Worm (Caenorhabditis elegans) whole organism, L2 larva: ENCODE measurements around the gene daf-41.

Source experiments
- C34F6.9 ChIP-seq: fragments of 150-350 bp; optimal IDR thresholded peaks from 2 replicates; lab custom pipeline; 2014; ENCODE audit warnings: missing biosample characterization, missing genetic modification characterization
- F13H6.1 ChIP-seq: sonication (generic microtip); optimal IDR thresholded peaks from 2 replicates; lab custom pipeline; 2016; ENCODE audit warnings: missing genetic modification characterization, missing compliant biosample characterization
- Y55F3AM.14 ChIP-seq: fragments of 200-800 bp; sonication (Bioruptor generic); optimal IDR thresholded peaks from 2 replicates; lab custom pipeline; 2018; ENCODE audit warnings: mild to moderate bottlenecking, missing genetic modification characterization, missing compliant biosample characterization
- ZK546.5 ChIP-seq: sonication (generic microtip); optimal IDR thresholded peaks from 2 replicates; lab custom pipeline; 2017; ENCODE audit warnings: missing biosample characterization, missing genetic modification characterization
- alr-1 ChIP-seq: fragments of 150-350 bp; optimal IDR thresholded peaks from 2 replicates; lab custom pipeline; 2014; ENCODE audit warnings: missing biosample characterization, missing genetic modification characterization
- blmp-1 ChIP-seq: sonication (generic microtip); optimal IDR thresholded peaks from 2 replicates; lab custom pipeline; 2017; ENCODE audit warnings: missing genetic modification characterization, mild to moderate bottlenecking, missing compliant biosample characterization, antibody characterized with exemption, moderate library complexity; ENCODE audit not compliant: insufficient read depth
- crh-2 ChIP-seq: sonication (generic microtip); optimal IDR thresholded peaks from 2 replicates; lab custom pipeline; 2017; ENCODE audit warnings: missing biosample characterization, missing genetic modification characterization
- dmd-4 ChIP-seq: sonication (generic microtip); optimal IDR thresholded peaks from 2 replicates; lab custom pipeline; 2017; ENCODE audit warnings: missing biosample characterization, missing genetic modification characterization
- elt-1 ChIP-seq: fragments of 150-350 bp; optimal IDR thresholded peaks from 2 replicates; lab custom pipeline; 2014; ENCODE audit warnings: missing biosample characterization, missing genetic modification characterization
- elt-3 ChIP-seq: sonication (generic microtip); optimal IDR thresholded peaks from 2 replicates; lab custom pipeline; 2017; ENCODE audit warnings: missing biosample characterization, missing genetic modification characterization
- fos-1 ChIP-seq: fragments of 150-350 bp; optimal IDR thresholded peaks from 2 replicates; lab custom pipeline; 2014; ENCODE audit warnings: missing biosample characterization, missing genetic modification characterization
- gmeb-1 ChIP-seq: fragments of 150-350 bp; optimal IDR thresholded peaks from 2 replicates; lab custom pipeline; 2014; ENCODE audit warnings: missing biosample characterization, missing genetic modification characterization
- lin-13 ChIP-seq: fragments of 150-350 bp; optimal IDR thresholded peaks from 2 replicates; lab custom pipeline; 2014; ENCODE audit warnings: missing biosample characterization, missing genetic modification reagents, missing genetic modification characterization
- lin-39 ChIP-seq: fragments of 150-350 bp; optimal IDR thresholded peaks from 2 replicates; lab custom pipeline; 2014; ENCODE audit warnings: missing biosample characterization, missing genetic modification reagents, missing genetic modification characterization
- lsy-2 ChIP-seq, 2 experiments: fragments of 150-350 bp in 1 of 2; sonication (generic microtip) in 1 of 2; optimal IDR thresholded peaks; 2 replicates each; lab custom pipeline; 2014 to 2017; ENCODE audit warnings: missing biosample characterization in 2 of 2, missing genetic modification characterization in 2 of 2
- mab-5 ChIP-seq: fragments of 150-350 bp; optimal IDR thresholded peaks from 2 replicates; lab custom pipeline; 2014; ENCODE audit warnings: missing biosample characterization, missing genetic modification characterization
- mbf-1 ChIP-seq: sonication (generic microtip); optimal IDR thresholded peaks from 2 replicates; lab custom pipeline; 2017; ENCODE audit warnings: missing biosample characterization, missing genetic modification characterization
- mdl-1 ChIP-seq, 2 experiments: fragments of 150-350 bp in 1 of 2; sonication (generic microtip) in 1 of 2; optimal IDR thresholded peaks; 2 replicates each; lab custom pipeline; 2017; ENCODE audit warnings: missing biosample characterization in 2 of 2, missing genetic modification characterization in 2 of 2
- nhr-10 ChIP-seq: sonication (generic microtip); optimal IDR thresholded peaks from 2 replicates; lab custom pipeline; 2017; ENCODE audit warnings: missing biosample characterization, missing genetic modification characterization
- nhr-11 ChIP-seq: fragments of 150-350 bp; optimal IDR thresholded peaks from 2 replicates; lab custom pipeline; 2014; ENCODE audit warnings: missing biosample characterization, missing genetic modification characterization
- nhr-12 ChIP-seq: fragments of 150-350 bp; optimal IDR thresholded peaks from 2 replicates; lab custom pipeline; 2014; ENCODE audit warnings: missing biosample characterization, missing genetic modification characterization
- nhr-129 ChIP-seq: fragments of 150-350 bp; optimal IDR thresholded peaks from 2 replicates; lab custom pipeline; 2014; ENCODE audit warnings: missing biosample characterization, missing genetic modification characterization
- nhr-21 ChIP-seq: fragments of 150-350 bp; optimal IDR thresholded peaks from 2 replicates; lab custom pipeline; 2014; ENCODE audit warnings: missing biosample characterization, missing genetic modification characterization
- nhr-23 ChIP-seq: fragments of 150-350 bp; optimal IDR thresholded peaks from 2 replicates; lab custom pipeline; 2014; ENCODE audit warnings: missing biosample characterization, missing genetic modification reagents, missing genetic modification characterization
- nhr-25 ChIP-seq: fragments of 150-350 bp; sonication (generic microtip); optimal IDR thresholded peaks from 3 replicates; lab custom pipeline; 2014; ENCODE audit warnings: missing biosample characterization, missing genetic modification characterization
- nhr-6 ChIP-seq: fragments of 150-350 bp; optimal IDR thresholded peaks from 2 replicates; lab custom pipeline; 2014; ENCODE audit warnings: missing biosample characterization, missing genetic modification characterization
- sem-4 ChIP-seq: fragments of 150-350 bp; optimal IDR thresholded peaks from 2 replicates; lab custom pipeline; 2014; ENCODE audit warnings: missing biosample characterization, missing genetic modification reagents, missing genetic modification characterization
- sma-3 ChIP-seq: sonication (generic microtip); optimal IDR thresholded peaks from 2 replicates; lab custom pipeline; 2016; ENCODE audit warnings: missing genetic modification reagents, missing genetic modification characterization, missing compliant biosample characterization
- sma-9 ChIP-seq, 2 experiments: fragments of 150-350 bp in 1 of 2; sonication (generic microtip) in 1 of 2; optimal IDR thresholded peaks; 2 replicates each; lab custom pipeline; 2014 to 2016; ENCODE audit warnings: missing genetic modification characterization in 2 of 2, mild to moderate bottlenecking in 1 of 2, missing biosample characterization in 1 of 2, missing compliant biosample characterization in 1 of 2, missing genetic modification reagents in 1 of 2, moderate library complexity in 1 of 2
- unc-55 ChIP-seq: fragments of 150-350 bp; sonication (generic microtip); optimal IDR thresholded peaks from 3 replicates; lab custom pipeline; 2014; ENCODE audit warnings: missing biosample characterization, missing genetic modification reagents, missing genetic modification characterization
- zag-1 ChIP-seq: fragments of 150-350 bp; optimal IDR thresholded peaks from 2 replicates; lab custom pipeline; 2014; ENCODE audit warnings: missing biosample characterization, missing genetic modification characterization
- ztf-11 ChIP-seq: sonication (generic microtip); optimal IDR thresholded peaks from 2 replicates; lab custom pipeline; 2017; ENCODE audit warnings: missing biosample characterization, missing genetic modification characterization
- ztf-4 ChIP-seq: fragments of 150-350 bp; optimal IDR thresholded peaks from 2 replicates; lab custom pipeline; 2014; ENCODE audit warnings: missing biosample characterization, missing genetic modification characterization

The daf-41 gene

DNA sequence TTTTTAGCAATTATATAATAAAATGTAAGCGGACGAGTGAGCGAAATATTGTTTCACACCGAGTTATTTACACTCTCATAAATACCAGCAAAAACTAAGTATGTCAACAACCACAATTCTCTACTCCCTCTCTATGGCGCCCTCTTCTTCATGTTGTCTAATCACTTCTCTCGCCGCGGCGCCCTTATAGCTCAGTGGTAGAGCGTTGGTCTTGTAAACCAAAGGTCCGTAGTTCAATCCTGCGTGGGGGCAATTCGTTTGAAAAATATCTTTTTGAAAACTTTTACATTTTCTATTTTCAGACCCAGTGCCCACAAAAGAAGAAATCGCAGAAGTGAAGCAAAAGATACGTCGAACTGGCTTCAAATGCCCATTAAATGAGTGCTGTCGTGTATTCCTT lies 31.2 kb upstream of the daf-41 start (continued):
- TF ChIP-seq elt-1 (no peak), nhr-129 (tag; lab: Kevin White, UChicago) (peak; percentile 69), nhr-21 (tag; lab: Kevin White, UChicago) (peak; percentile 7), mbf-1 (tag; lab: Kevin White, UChicago) (no peak)

DNA sequence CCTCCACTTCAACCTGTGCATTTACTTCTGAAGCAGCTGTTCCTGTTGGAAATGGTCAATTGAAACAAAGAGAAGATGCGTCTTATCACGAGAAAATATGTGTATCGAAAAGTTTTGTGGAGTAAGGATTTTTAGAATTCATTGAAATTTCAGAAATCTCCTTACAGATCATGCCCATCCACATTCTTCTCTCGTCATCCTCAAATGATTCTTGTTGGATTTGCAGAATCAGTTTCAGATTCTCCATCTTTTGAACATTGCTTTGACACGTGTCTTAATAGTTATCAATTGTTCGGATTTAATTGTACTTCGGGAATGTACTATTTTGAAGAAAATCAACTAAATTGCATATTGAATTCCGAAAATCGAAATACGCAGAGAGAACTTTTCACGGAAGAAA lies 29.5 kb upstream of the daf-41 start:
- TF ChIP-seq mab-5 (tag; lab: Kevin White, UChicago): no peak

DNA sequence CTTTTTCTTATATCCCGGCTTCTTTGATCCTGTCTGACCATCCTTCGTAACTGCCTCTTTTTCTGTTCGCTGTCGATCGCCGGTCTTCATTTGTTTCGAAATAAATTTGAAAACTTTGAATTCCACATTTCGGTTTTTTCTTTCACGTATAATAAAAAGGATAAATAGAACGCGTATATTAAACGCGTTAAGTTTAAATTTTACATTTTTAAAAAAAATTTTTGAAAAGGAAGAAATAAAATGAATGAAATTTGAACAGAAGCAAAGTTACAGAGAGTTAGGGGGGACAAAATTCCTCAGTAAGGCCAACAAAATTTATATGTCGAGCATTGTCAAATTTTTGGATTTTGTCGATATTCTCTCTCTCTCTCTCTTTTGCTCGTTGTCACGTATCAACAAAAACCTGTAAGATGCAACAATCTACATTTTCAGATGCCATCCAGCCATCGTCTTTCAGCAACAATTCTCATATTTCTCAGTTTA lies 27.3 kb upstream of the daf-41 start, which contains the start of the genes T15B12.2 and F52C9.5:
Gene T15B12.2, minus strand, starts transcription at position 101 of the 483 bp plus-strand sequence.
Gene F52C9.5, plus strand, starts transcription at position 433 of the 483 bp plus-strand sequence.
- TF ChIP-seq blmp-1 (tag; lab: Kevin White, UChicago) (no peak), sem-4 (tag; lab: Kevin White, UChicago) (no peak), C34F6.9 (tag; lab: Kevin White, UChicago) (no peak), lin-13 (GFP tag; lab: Kevin White, UChicago) (no peak), dmd-4 (no peak)

DNA sequence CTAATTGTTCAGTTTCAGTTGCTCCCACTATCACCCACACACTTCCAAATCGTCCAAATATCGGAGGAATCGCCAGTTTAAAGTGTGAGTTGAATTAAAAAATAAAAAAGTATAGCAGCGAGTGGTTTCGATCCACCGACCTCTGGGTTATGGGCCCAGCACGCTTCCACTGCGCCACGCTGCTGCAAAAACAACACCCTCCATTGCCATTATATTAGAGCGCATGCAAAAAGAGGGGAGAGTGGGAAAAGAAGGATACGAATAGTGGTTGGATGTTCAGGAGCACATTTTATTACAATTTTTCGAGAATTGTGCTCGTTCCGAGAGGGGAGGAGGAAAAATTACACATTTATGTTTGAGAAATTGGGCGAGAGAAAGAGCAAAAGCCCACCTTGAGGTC lies 20.3 kb upstream of the daf-41 start:
- peak; percentile 34 for TF ChIP-seq sem-4 (tag; lab: Kevin White, UChicago)
- TF ChIP-seq nhr-25 (tag; lab: Kevin White, UChicago): no peak
- peak; percentile 55 for TF ChIP-seq sma-3
- TF ChIP-seq alr-1: no peak
- peak; percentile 78 for TF ChIP-seq nhr-129 (tag; lab: Kevin White, UChicago)
- TF ChIP-seq ztf-11 (tag; lab: Kevin White, UChicago): no peak
- peak; percentile 50 for TF ChIP-seq unc-55 (GFP tag; lab: Kevin White, UChicago)
- peak; percentile 26 for TF ChIP-seq fos-1
- TF ChIP-seq nhr-12 (tag; lab: Kevin White, UChicago): no peak
- TF ChIP-seq nhr-21 (tag; lab: Kevin White, UChicago): peak; percentile 28
- no peak for TF ChIP-seq elt-3
- TF ChIP-seq zag-1 (tag; lab: Kevin White, UChicago): no peak
- peak; percentile 28 for TF ChIP-seq crh-2 (tag; lab: Kevin White, UChicago)
- peak; percentile 33 for TF ChIP-seq mab-5 (tag; lab: Kevin White, UChicago)
- TF ChIP-seq lsy-2 (tag; optimal IDR thresholded peaks at IDR 0.05; lab: Kevin White, UChicago): peak; percentile 44 to 54
- peak; percentile 58 for TF ChIP-seq C34F6.9 (tag; lab: Kevin White, UChicago)
- peak; percentile 56 for TF ChIP-seq lin-13 (GFP tag; lab: Kevin White, UChicago)
- no peak for TF ChIP-seq nhr-23
- peak; percentile 74 for TF ChIP-seq sma-9 (GFP tag; optimal IDR thresholded peaks at IDR 0.05; lab: Kevin White, UChicago)
- TF ChIP-seq sma-9 (tag; optimal IDR thresholded peaks at IDR 0.05; lab: Kevin White, UChicago): no peak
- TF ChIP-seq Y55F3AM.14 (GFP tag; lab: Kevin White, UChicago): peak; percentile 67
- peak; percentile 72 for TF ChIP-seq F13H6.1
- no peak for TF ChIP-seq lin-39 (tag; lab: Kevin White, UChicago)
- TF ChIP-seq nhr-6 (tag; lab: Kevin White, UChicago): peak; percentile 9
- TF ChIP-seq ztf-4 (tag; lab: Kevin White, UChicago): peak; percentile 56
- peak; percentile 36 for TF ChIP-seq gmeb-1 (tag; lab: Kevin White, UChicago)
- TF ChIP-seq ZK546.5 (tag; lab: Kevin White, UChicago): no peak

DNA sequence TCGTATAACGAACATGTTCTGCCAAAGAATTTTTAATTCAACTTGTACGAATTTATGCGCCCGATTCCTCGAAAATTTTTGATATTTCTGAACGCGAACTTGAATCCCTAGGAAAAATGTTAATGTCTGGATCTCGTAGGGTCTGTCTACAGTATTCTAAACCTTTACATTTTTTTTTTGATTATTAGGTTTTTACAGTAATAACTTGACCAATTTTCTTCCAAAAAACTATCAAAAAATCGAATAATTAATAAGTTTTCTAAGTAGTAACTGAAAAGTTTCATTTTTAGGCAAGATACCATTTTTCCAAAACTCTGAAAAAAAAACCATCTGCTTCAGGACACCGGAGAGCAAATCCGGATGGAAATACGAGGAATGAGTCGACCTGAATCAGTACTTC lies 19.7 kb upstream of the daf-41 start:
- TF ChIP-seq crh-2 (tag; lab: Kevin White, UChicago) (no peak), mdl-1 (tag; optimal IDR thresholded peaks at IDR 0.05; lab: Kevin White, UChicago) (no peak), sem-4 (tag; lab: Kevin White, UChicago) (no peak), nhr-11 (tag; lab: Kevin White, UChicago) (no peak), zag-1 (tag; lab: Kevin White, UChicago) (no peak), nhr-10 (tag; lab: Kevin White, UChicago) (no peak), nhr-23 (no peak), ZK546.5 (tag; lab: Kevin White, UChicago) (no peak), elt-1 (no peak)
